Worm (Caenorhabditis elegans) whole organism, L2 larva: ENCODE measurements around the gene C55C3.1.

Source experiments
- blmp-1 ChIP-seq: sonication (generic microtip); optimal IDR thresholded peaks from 2 replicates; lab custom pipeline; 2017; ENCODE audit warnings: missing genetic modification characterization, mild to moderate bottlenecking, missing compliant biosample characterization, antibody characterized with exemption, moderate library complexity; ENCODE audit not compliant: insufficient read depth
- ceh-16 ChIP-seq: fragments of 150-350 bp; optimal IDR thresholded peaks from 2 replicates; lab custom pipeline; 2014; ENCODE audit warnings: missing biosample characterization, missing genetic modification characterization
- ceh-82 ChIP-seq: fragments of 150-350 bp; optimal IDR thresholded peaks from 2 replicates; lab custom pipeline; 2014; ENCODE audit warnings: missing biosample characterization, missing genetic modification characterization
- elt-3 ChIP-seq: sonication (generic microtip); optimal IDR thresholded peaks from 2 replicates; lab custom pipeline; 2017; ENCODE audit warnings: missing biosample characterization, missing genetic modification characterization
- lin-39 ChIP-seq: fragments of 150-350 bp; optimal IDR thresholded peaks from 2 replicates; lab custom pipeline; 2014; ENCODE audit warnings: missing biosample characterization, missing genetic modification reagents, missing genetic modification characterization
- nhr-10 ChIP-seq: sonication (generic microtip); optimal IDR thresholded peaks from 2 replicates; lab custom pipeline; 2017; ENCODE audit warnings: missing biosample characterization, missing genetic modification characterization
- nhr-11 ChIP-seq: fragments of 150-350 bp; optimal IDR thresholded peaks from 2 replicates; lab custom pipeline; 2014; ENCODE audit warnings: missing biosample characterization, missing genetic modification characterization
- nhr-237 ChIP-seq: fragments of 150-350 bp; optimal IDR thresholded peaks from 2 replicates; lab custom pipeline; 2014; ENCODE audit warnings: missing biosample characterization, missing genetic modification characterization
- nhr-6 ChIP-seq: fragments of 150-350 bp; optimal IDR thresholded peaks from 2 replicates; lab custom pipeline; 2014; ENCODE audit warnings: missing biosample characterization, missing genetic modification characterization
- nhr-77 ChIP-seq: fragments of 150-350 bp; optimal IDR thresholded peaks from 2 replicates; lab custom pipeline; 2014; ENCODE audit warnings: missing biosample characterization, missing genetic modification characterization
- snpc-4 ChIP-seq: fragments of 150-350 bp; optimal IDR thresholded peaks from 2 replicates; lab custom pipeline; 2014; ENCODE audit warnings: missing biosample characterization, missing genetic modification characterization
- unc-55 ChIP-seq: fragments of 150-350 bp; sonication (generic microtip); optimal IDR thresholded peaks from 3 replicates; lab custom pipeline; 2014; ENCODE audit warnings: missing biosample characterization, missing genetic modification reagents, missing genetic modification characterization
- unc-62 ChIP-seq: fragments of 150-350 bp; optimal IDR thresholded peaks from 2 replicates; lab custom pipeline; 2014; ENCODE audit warnings: missing biosample characterization, missing genetic modification reagents, missing genetic modification characterization
- ztf-4 ChIP-seq: fragments of 150-350 bp; optimal IDR thresholded peaks from 2 replicates; lab custom pipeline; 2014; ENCODE audit warnings: missing biosample characterization, missing genetic modification characterization

DNA sequence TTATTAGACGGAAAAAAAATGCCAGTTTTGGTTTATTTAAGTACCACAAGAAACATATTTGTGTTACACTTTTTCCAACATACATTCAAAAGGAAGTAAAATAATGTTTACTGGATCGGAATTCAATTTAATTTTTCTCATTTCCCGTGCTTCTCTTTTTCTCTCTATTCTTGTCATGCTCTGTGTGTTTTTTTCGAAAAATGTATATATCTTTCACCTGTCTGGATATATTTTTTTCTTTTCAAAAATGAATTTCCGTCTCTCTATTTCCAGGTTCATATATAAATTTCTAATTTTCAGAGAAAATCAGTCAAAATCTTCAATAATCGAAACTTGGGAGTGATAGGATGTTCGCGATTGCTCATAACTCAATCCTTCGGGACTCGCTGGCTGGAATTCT lies 16.4 kb downstream of the C55C3.1 start, which contains the start of gene H35B03.1:
- TF ChIP-seq nhr-77 (tag; lab: Kevin White, UChicago) (no peak), nhr-10 (tag; lab: Kevin White, UChicago) (no peak), blmp-1 (no peak), nhr-237 (tag; lab: Kevin White, UChicago) (no peak), unc-62 (GFP tag; lab: Kevin White, UChicago) (no peak), ztf-4 (tag; lab: Kevin White, UChicago) (no peak), ceh-16 (tag; lab: Kevin White, UChicago) (no peak), unc-55 (no peak), snpc-4 (tag; lab: Kevin White, UChicago) (no peak), elt-3 (tag; lab: Kevin White, UChicago) (no peak), lin-39 (tag; lab: Kevin White, UChicago) (no peak), nhr-6 (tag; lab: Kevin White, UChicago) (no peak), ceh-82 (tag; lab: Kevin White, UChicago) (no peak), nhr-11 (tag; lab: Kevin White, UChicago) (no peak)
